Fruit fly (Drosophila melanogaster): ENCODE results near the gene Irk3.

Gene Irk3

dm6 chr2L:18698559-18699130 lies 14.9 kb downstream of the Irk3 start, which contains the start of gene CG10341:
CG10341 (plus strand) TSS chr2L:18698714.
- no peak for TF ChIP-seq chif (GFP tag; optimal IDR thresholded peaks at IDR 0.05)
- no peak for TF ChIP-seq Ravus (GFP tag; IDR thresholded peaks at IDR 0.05)
- peak; percentile 14 for TF ChIP-seq HmgZ (tag; optimal IDR thresholded peaks at IDR 0.05)
- TF ChIP-seq phol (tag; optimal IDR thresholded peaks at IDR 0.05), result peak; percentile 12
- TF ChIP-seq row (GFP tag; IDR thresholded peaks at IDR 0.05), result peak; percentile 31; the same call in 1 of the 3 replicates
- peak; percentile 52 for TF ChIP-seq sug (tag; optimal IDR thresholded peaks at IDR 0.05)
- no peak for TF ChIP-seq B-H2 (GFP tag; optimal IDR thresholded peaks at IDR 0.05)
- TF ChIP-seq danr (GFP tag; IDR thresholded peaks at IDR 0.05), result no peak
- TF ChIP-seq CG14710 (tag; optimal IDR thresholded peaks at IDR 0.05), result peak; percentile 16
- TF ChIP-seq hkb (optimal IDR thresholded peaks at IDR 0.05), result no peak
- TF ChIP-seq hkb (GFP tag; IDR thresholded peaks at IDR 0.05), result no peak
- TF ChIP-seq lbe (GFP tag; optimal IDR thresholded peaks at IDR 0.05), result peak; percentile 20
- TF ChIP-seq CG7963 (GFP tag; IDR thresholded peaks at IDR 0.05; ENCODE audit: partially characterized antibody), result no peak
- peak in 1 of 2 experiments; percentile 74 for TF ChIP-seq crp (GFP tag; optimal IDR thresholded peaks at IDR 0.05)
- peak; percentile 7 for TF ChIP-seq CG1603 (tag; optimal IDR thresholded peaks at IDR 0.05)
- TF ChIP-seq trem (tag; optimal IDR thresholded peaks at IDR 0.05), result peak; percentile 15
- no peak for TF ChIP-seq CG34376 (GFP tag; optimal IDR thresholded peaks at IDR 0.05)
- peak; percentile 8 for TF ChIP-seq CG10267 (tag; optimal IDR thresholded peaks at IDR 0.05)
- TF ChIP-seq Dp (GFP tag; optimal IDR thresholded peaks at IDR 0.05), result peak; percentile 86
- TF ChIP-seq sima (GFP tag; optimal IDR thresholded peaks at IDR 0.05), result no peak
- no peak for TF ChIP-seq ems (GFP tag; optimal IDR thresholded peaks at IDR 0.05)
- no peak for TF ChIP-seq nom (GFP tag; optimal IDR thresholded peaks at IDR 0.05)
- no peak for TF ChIP-seq nmo (GFP tag; optimal IDR thresholded peaks at IDR 0.05)
- TF ChIP-seq dm (GFP tag; optimal IDR thresholded peaks at IDR 0.05), result peak; percentile 95
- TF ChIP-seq H15 (GFP tag; IDR thresholded peaks at IDR 0.05), result no peak
- TF ChIP-seq CG34422 (GFP tag; IDR thresholded peaks at IDR 0.05), result peak; percentile 57; the same call in 1 of the 3 replicates
- TF ChIP-seq grau (tag; optimal IDR thresholded peaks at IDR 0.05), result peak; percentile 7
- peak; percentile 22 for TF ChIP-seq Med (GFP tag)
- TF ChIP-seq gfzf (GFP tag; optimal IDR thresholded peaks at IDR 0.05), result peak; percentile 3
- TF ChIP-seq CG2116 (GFP tag; optimal IDR thresholded peaks at IDR 0.05), result peak; percentile 9
- TF ChIP-seq CG14014 (GFP tag; IDR thresholded peaks at IDR 0.05), result no peak
- peak; percentile 49 for TF ChIP-seq pzg (GFP tag; optimal IDR thresholded peaks at IDR 0.05)
- no peak for TF ChIP-seq lilli (GFP tag; optimal IDR thresholded peaks at IDR 0.05)
- TF ChIP-seq CG4404 (GFP tag; IDR thresholded peaks at IDR 0.05), result no peak
- TF ChIP-seq CG2120 (GFP tag; optimal IDR thresholded peaks at IDR 0.05), result no peak
- TF ChIP-seq CG17385 (GFP tag; optimal IDR thresholded peaks at IDR 0.05), result peak; percentile 98
- peak; percentile 24 for TF ChIP-seq stwl (tag; optimal IDR thresholded peaks at IDR 0.05)
- TF ChIP-seq Pdp1 (GFP tag; optimal IDR thresholded peaks at IDR 0.05), result peak in 1 of 2 experiments; percentile 3
- peak; percentile 43 for TF ChIP-seq CG15514 (GFP tag; optimal IDR thresholded peaks at IDR 0.05)
- no peak for TF ChIP-seq CG2129 (GFP tag; IDR thresholded peaks at IDR 0.05; ENCODE audit: partially characterized antibody)
- TF ChIP-seq E2f2 (GFP tag; IDR thresholded peaks at IDR 0.05), result peak; percentile 88
- peak; percentile 98 for TF ChIP-seq cwo (GFP tag; optimal IDR thresholded peaks at IDR 0.05)
- TF ChIP-seq CG17829 (tag; optimal IDR thresholded peaks at IDR 0.05), result peak; percentile 16
- peak; percentile 73 for TF ChIP-seq MBD-R2 (GFP tag; IDR thresholded peaks at IDR 0.05)
- TF ChIP-seq CG4282 (GFP tag; optimal IDR thresholded peaks at IDR 0.05), result no peak
- TF ChIP-seq MESR4 (GFP tag; optimal IDR thresholded peaks at IDR 0.05), result peak; percentile 83
- TF ChIP-seq Ets97D (GFP tag; optimal IDR thresholded peaks at IDR 0.05), result peak; percentile 16
- TF ChIP-seq Hey (tag; optimal IDR thresholded peaks at IDR 0.05), result peak; percentile 29
- peak; percentile 75 for TF ChIP-seq YL-1 (GFP tag; optimal IDR thresholded peaks at IDR 0.05)

All from whole organism, embryonic.